Comparison of ENCODE assay signal across 1 worm cellular context in the genomic region with DNA sequence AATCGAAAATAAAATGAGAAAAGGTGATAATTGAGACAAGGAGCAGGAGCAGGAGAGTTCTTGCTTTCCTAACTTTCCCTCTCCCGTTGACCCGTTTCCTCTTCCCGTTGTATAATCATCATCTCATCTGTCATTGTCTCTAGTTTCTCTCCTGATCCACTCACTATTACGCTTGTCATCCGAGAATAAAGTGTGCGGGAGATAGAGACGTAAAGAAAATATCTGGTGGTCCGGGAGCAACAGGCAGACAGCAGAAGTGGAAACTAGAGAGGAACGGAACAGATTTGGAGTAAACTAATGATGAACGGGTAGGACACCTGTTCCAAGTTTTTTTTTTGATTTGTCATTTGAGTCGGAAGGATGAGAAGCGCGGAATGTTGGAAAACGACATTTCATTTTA.
TF ChIP-seq lines count a peak whose summit lies in the region.

No protein-coding gene starts in this region.

TF ChIP-seq in whole organism, L2 larva, 48 proteins besides CTCF, POLR2A, EP300 and RAD21 (continued from another document):
- TF ChIP-seq fos-1 (tag; optimal IDR thresholded peaks at IDR 0.05; lab: Kevin White, UChicago): no peak
